1 fruit fly cellular context compared by ENCODE assay signal in the genomic region with DNA sequence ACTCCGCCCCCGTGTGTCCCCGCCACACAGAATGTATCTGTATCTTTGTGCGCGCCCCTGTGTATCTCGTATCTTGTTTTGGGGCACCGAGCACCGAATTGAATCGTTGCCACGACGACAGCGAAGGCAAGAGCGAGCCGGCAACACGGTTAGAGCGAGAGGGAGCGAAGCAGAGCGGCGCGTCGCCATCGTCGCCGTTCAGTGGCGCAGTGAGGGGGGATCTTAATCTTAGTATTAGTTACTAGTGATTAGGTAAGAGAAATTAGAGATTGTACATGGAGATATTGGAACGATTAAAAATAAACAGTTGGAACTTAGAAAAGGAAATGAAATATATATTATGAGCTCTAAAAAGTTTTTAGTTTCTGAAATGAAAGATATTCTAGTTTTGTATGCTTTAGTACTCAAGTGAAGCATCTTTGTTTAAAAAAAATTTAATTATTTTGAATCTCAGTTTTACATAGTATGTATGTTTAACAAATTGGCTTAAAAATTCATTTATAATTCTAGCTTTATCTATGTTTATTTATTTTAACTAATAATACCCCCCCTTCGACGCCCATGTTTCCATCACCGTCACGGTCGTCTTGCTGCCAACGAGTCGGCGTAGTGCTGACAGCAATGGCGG.
A peak's percentile ranks its signal among the peaks of the same experiment; 100 is the strongest.
TF ChIP-seq lines count a peak whose summit lies in the region.

No protein-coding gene starts in this region.

TF ChIP-seq in whole organism, embryonic, 481 proteins besides CTCF, POLR2A, EP300 and RAD21 (continued from another document and continues in another):
- TF ChIP-seq Adf1 (GFP tag; IDR thresholded peaks at IDR 0.05; lab: Robert Waterston, UW) (peak; percentile 79), az2 (GFP tag; optimal IDR thresholded peaks at IDR 0.05; lab: Kevin White, UChicago) (peak; percentile 89), Mrtf (GFP tag; IDR thresholded peaks at IDR 0.05; lab: Robert Waterston, UW) (peak; percentile 78; the same call in 2 of the 3 replicates), Dad (GFP tag; optimal IDR thresholded peaks at IDR 0.05; lab: Kevin White, UChicago) (peak; percentile 60), CG10543 (GFP tag; optimal IDR thresholded peaks at IDR 0.05; lab: Kevin White, UChicago) (peak; percentile 92), unc-4 (GFP tag; IDR thresholded peaks at IDR 0.05; lab: Robert Waterston, UW; ENCODE audit: partially characterized antibody) (no peak), CG12942 (GFP tag; optimal IDR thresholded peaks at IDR 0.05; lab: Kevin White, UChicago) (peak; percentile 77), Opbp (GFP tag; IDR thresholded peaks at IDR 0.05; lab: Robert Waterston, UW; ENCODE audit: partially characterized antibody) (no peak), nerfin-2 (GFP tag; IDR thresholded peaks at IDR 0.05; lab: Robert Waterston, UW; ENCODE audit: partially characterized antibody) (no peak), slbo (GFP tag; IDR thresholded peaks at IDR 0.05; lab: Robert Waterston, UW) (peak; percentile 80), Myb (GFP tag; optimal IDR thresholded peaks at IDR 0.05; lab: Kevin White, UChicago) (peak; percentile 30), cwo (GFP tag; optimal IDR thresholded peaks at IDR 0.05; lab: Kevin White, UChicago) (peak; percentile 88), CG43689 (GFP tag; IDR thresholded peaks at IDR 0.05; lab: Robert Waterston, UW) (no peak; the same call in 1 of the 2 replicates), mam (GFP tag; optimal IDR thresholded peaks at IDR 0.05; lab: Kevin White, UChicago) (peak; percentile 77), tin (GFP tag; optimal IDR thresholded peaks at IDR 0.05; lab: Kevin White, UChicago) (peak; percentile 93), Sin3A (optimal IDR thresholded peaks at IDR 0.05; lab: Kevin White, UChicago) (no peak), CG17328 (GFP tag; IDR thresholded peaks at IDR 0.05; lab: Robert Waterston, UW) (peak; percentile 60; the same call in 1 of the 2 replicates), ara (GFP tag; IDR thresholded peaks at IDR 0.05; lab: Robert Waterston, UW) (peak; percentile 70), slou (GFP tag; optimal IDR thresholded peaks at IDR 0.05; lab: Kevin White, UChicago) (peak; percentile 88), kah (GFP tag; optimal IDR thresholded peaks at IDR 0.05; lab: Kevin White, UChicago) (peak; percentile 76), bab2 (GFP tag; optimal IDR thresholded peaks at IDR 0.05; lab: Kevin White, UChicago) (peak; percentile 69), nau (GFP tag; optimal IDR thresholded peaks at IDR 0.05; lab: Kevin White, UChicago) (peak; percentile 94), CG6791 (GFP tag; IDR thresholded peaks at IDR 0.05; lab: Robert Waterston, UW; ENCODE audit: partially characterized antibody) (no peak), CG10267 (tag; optimal IDR thresholded peaks at IDR 0.05; lab: Kevin White, UChicago) (peak; percentile 91), ash1 (GFP tag; optimal IDR thresholded peaks at IDR 0.05; lab: Kevin White, UChicago) (no peak), CG15479 (GFP tag; optimal IDR thresholded peaks at IDR 0.05; lab: Kevin White, UChicago) (peak; percentile 9), Fer1 (GFP tag; optimal IDR thresholded peaks at IDR 0.05; lab: Kevin White, UChicago) (peak; percentile 94), NK7.1 (GFP tag; optimal IDR thresholded peaks at IDR 0.05; lab: Kevin White, UChicago) (peak; percentile 64), Asciz (GFP tag; optimal IDR thresholded peaks at IDR 0.05; lab: Kevin White, UChicago) (peak; percentile 95), danr (GFP tag; IDR thresholded peaks at IDR 0.05; lab: Robert Waterston, UW) (peak; percentile 81), CG4730 (GFP tag; IDR thresholded peaks at IDR 0.05; lab: Robert Waterston, UW) (peak; percentile 79), Trl (optimal IDR thresholded peaks at IDR 0.05; lab: Kevin White, UChicago) (no peak), Trl (GFP tag; optimal IDR thresholded peaks at IDR 0.05; lab: Kevin White, UChicago) (peak; percentile 72), CG11247 (GFP tag; IDR thresholded peaks at IDR 0.05; lab: Robert Waterston, UW) (peak; percentile 68), HLH3B (GFP tag; IDR thresholded peaks at IDR 0.05; lab: Robert Waterston, UW) (peak; percentile 71), fd64A (GFP tag; optimal IDR thresholded peaks at IDR 0.05; lab: Kevin White, UChicago) (peak; percentile 36), BEAF-32 (GFP tag; optimal IDR thresholded peaks at IDR 0.05; lab: Kevin White, UChicago) (no peak), H2.0 (GFP tag; IDR thresholded peaks at IDR 0.05; lab: Robert Waterston, UW) (peak; percentile 62), Meics (GFP tag; optimal IDR thresholded peaks at IDR 0.05; lab: Kevin White, UChicago) (peak; percentile 94), CG12219 (GFP tag; optimal IDR thresholded peaks at IDR 0.05; lab: Kevin White, UChicago) (peak; percentile 32), dan (GFP tag; IDR thresholded peaks at IDR 0.05; lab: Robert Waterston, UW) (peak; percentile 45; the same call in 1 of the 2 replicates), bsh (GFP tag; optimal IDR thresholded peaks at IDR 0.05; lab: Kevin White, UChicago) (peak; percentile 29 to 84), Eip74EF (GFP tag; optimal IDR thresholded peaks at IDR 0.05; lab: Kevin White, UChicago) (peak in 1 of 2 experiments; percentile 96), sc (optimal IDR thresholded peaks at IDR 0.05; lab: Kevin White, UChicago) (no peak), sc (GFP tag; optimal IDR thresholded peaks at IDR 0.05; lab: Kevin White, UChicago) (peak; percentile 89), abd-A (tag; optimal IDR thresholded peaks at IDR 0.05; lab: Kevin White, UChicago) (peak; percentile 20), CG2120 (GFP tag; optimal IDR thresholded peaks at IDR 0.05; lab: Kevin White, UChicago) (peak; percentile 78), ems (GFP tag; optimal IDR thresholded peaks at IDR 0.05; lab: Kevin White, UChicago) (peak; percentile 57), CG11093 (GFP tag; IDR thresholded peaks at IDR 0.05; lab: Robert Waterston, UW) (peak; percentile 81), klu (GFP tag; IDR thresholded peaks at IDR 0.05; lab: Robert Waterston, UW) (peak; percentile 90), CG7357 (GFP tag; IDR thresholded peaks at IDR 0.05; lab: Robert Waterston, UW) (peak; percentile 81), crol (GFP tag; IDR thresholded peaks at IDR 0.05; lab: Robert Waterston, UW) (peak; percentile 68), Mes4 (GFP tag; optimal IDR thresholded peaks at IDR 0.05; lab: Kevin White, UChicago) (peak; percentile 25), zf30C (GFP tag; optimal IDR thresholded peaks at IDR 0.05; lab: Kevin White, UChicago) (no peak), CG11695 (GFP tag; IDR thresholded peaks at IDR 0.05; lab: Robert Waterston, UW) (peak; percentile 90), Lpt (GFP tag; optimal IDR thresholded peaks at IDR 0.05; lab: Kevin White, UChicago) (no peak), CG14667 (GFP tag; IDR thresholded peaks at IDR 0.05; lab: Robert Waterston, UW) (peak; percentile 88), tna (GFP tag; IDR thresholded peaks at IDR 0.05; lab: Robert Waterston, UW; ENCODE audit: partially characterized antibody) (no peak), CG3995 (GFP tag; optimal IDR thresholded peaks at IDR 0.05; lab: Kevin White, UChicago) (peak; percentile 50), sens (GFP tag; lab: Kevin White, UChicago) (peak; percentile 90), Dek (tag; optimal IDR thresholded peaks at IDR 0.05; lab: Kevin White, UChicago) (peak; percentile 83), Usf (GFP tag; optimal IDR thresholded peaks at IDR 0.05; lab: Kevin White, UChicago) (peak; percentile 88), CG11696 (GFP tag; IDR thresholded peaks at IDR 0.05; lab: Robert Waterston, UW) (0 out of 2 replicates have a peak, but pooled peaks have one; percentile 37), lbe (GFP tag; optimal IDR thresholded peaks at IDR 0.05; lab: Kevin White, UChicago) (no peak), Awh (GFP tag; IDR thresholded peaks at IDR 0.05; lab: Robert Waterston, UW) (peak; percentile 46; the same call in 1 of the 2 replicates), Dip3 (GFP tag; optimal IDR thresholded peaks at IDR 0.05; lab: Kevin White, UChicago) (no peak), lmd (GFP tag; IDR thresholded peaks at IDR 0.05; lab: Robert Waterston, UW) (peak; percentile 91), CkIIα-i1 (GFP tag; IDR thresholded peaks at IDR 0.05; lab: Robert Waterston, UW) (no peak), CG6683 (GFP tag; optimal IDR thresholded peaks at IDR 0.05; lab: Kevin White, UChicago) (peak; percentile 91), Stat92E (GFP tag; optimal IDR thresholded peaks at IDR 0.05; lab: Kevin White, UChicago) (peak in 1 of 3 experiments; percentile 33), pita (GFP tag; optimal IDR thresholded peaks at IDR 0.05; lab: Kevin White, UChicago) (no peak), CG17802 (tag; optimal IDR thresholded peaks at IDR 0.05; lab: Kevin White, UChicago) (peak; percentile 34), B-H1 (GFP tag; IDR thresholded peaks at IDR 0.05; lab: Robert Waterston, UW) (peak; percentile 68), CG3163 (GFP tag; optimal IDR thresholded peaks at IDR 0.05; lab: Kevin White, UChicago) (no peak), Gsc (GFP tag; IDR thresholded peaks at IDR 0.05; lab: Robert Waterston, UW) (peak; percentile 66; the same call in 1 of the 2 replicates), knrl (GFP tag; IDR thresholded peaks at IDR 0.05; lab: Robert Waterston, UW; ENCODE audit: partially characterized antibody) (no peak), NC2β (GFP tag; optimal IDR thresholded peaks at IDR 0.05; lab: Kevin White, UChicago) (peak; percentile 13), Xrp1 (GFP tag; IDR thresholded peaks at IDR 0.05; lab: Robert Waterston, UW) (peak; percentile 82), lov (optimal IDR thresholded peaks at IDR 0.05; lab: Kevin White, UChicago) (no peak), lov (GFP tag; IDR thresholded peaks at IDR 0.05; lab: Robert Waterston, UW) (peak; percentile 27; the same call in 1 of the 3 replicates), en (GFP tag; optimal IDR thresholded peaks at IDR 0.05; lab: Kevin White, UChicago) (peak; percentile 3), CG7556 (GFP tag; optimal IDR thresholded peaks at IDR 0.05; lab: Kevin White, UChicago) (peak; percentile 98), CG9817 (tag; optimal IDR thresholded peaks at IDR 0.05; lab: Kevin White, UChicago) (peak; percentile 81), CG9215 (GFP tag; IDR thresholded peaks at IDR 0.05; lab: Robert Waterston, UW) (peak; percentile 91), CG2712 (tag; optimal IDR thresholded peaks at IDR 0.05; lab: Kevin White, UChicago) (peak; percentile 97), sisA (GFP tag; IDR thresholded peaks at IDR 0.05; lab: Robert Waterston, UW) (peak; percentile 86), CG32772 (GFP tag; IDR thresholded peaks at IDR 0.05; lab: Robert Waterston, UW) (peak; percentile 79), lola (GFP tag; optimal IDR thresholded peaks at IDR 0.05; lab: Kevin White, UChicago) (peak in 1 of 3 experiments; percentile 97), Rx (GFP tag; IDR thresholded peaks at IDR 0.05; lab: Robert Waterston, UW) (peak; percentile 38; the same call in 1 of the 2 replicates), unpg (GFP tag; optimal IDR thresholded peaks at IDR 0.05; lab: Kevin White, UChicago) (peak; percentile 80), eyg (GFP tag; optimal IDR thresholded peaks at IDR 0.05; lab: Kevin White, UChicago) (peak; percentile 51), YL-1 (GFP tag; optimal IDR thresholded peaks at IDR 0.05; lab: Kevin White, UChicago) (peak; percentile 48), cato (GFP tag; optimal IDR thresholded peaks at IDR 0.05; lab: Kevin White, UChicago; ENCODE audit: borderline replicate concordance) (peak; percentile 71), vnd (GFP tag; IDR thresholded peaks at IDR 0.05; lab: Robert Waterston, UW; ENCODE audit: partially characterized antibody) (no peak), ATbp (GFP tag; optimal IDR thresholded peaks at IDR 0.05; lab: Kevin White, UChicago) (peak; percentile 82), bigmax (GFP tag; optimal IDR thresholded peaks at IDR 0.05; lab: Kevin White, UChicago) (no peak), wek (GFP tag; optimal IDR thresholded peaks at IDR 0.05; lab: Kevin White, UChicago) (no peak), ase (GFP tag; IDR thresholded peaks at IDR 0.05; lab: Robert Waterston, UW) (peak; percentile 65), Hmr (GFP tag; optimal IDR thresholded peaks at IDR 0.05; lab: Kevin White, UChicago) (peak; percentile 91), oc (tag; optimal IDR thresholded peaks at IDR 0.05; lab: Kevin White, UChicago) (peak; percentile 70), rib (GFP tag; IDR thresholded peaks at IDR 0.05; lab: Robert Waterston, UW) (0 out of 2 replicates have a peak, but pooled peaks have one; percentile 58), CG13123 (GFP tag; optimal IDR thresholded peaks at IDR 0.05; lab: Kevin White, UChicago) (peak; percentile 64), dmrt11E (tag; optimal IDR thresholded peaks at IDR 0.05; lab: Kevin White, UChicago) (peak; percentile 92), Bdp1 (GFP tag; optimal IDR thresholded peaks at IDR 0.05; lab: Kevin White, UChicago) (no peak), Hr78 (GFP tag; optimal IDR thresholded peaks at IDR 0.05; lab: Kevin White, UChicago) (peak in 1 of 2 experiments; percentile 93), CG6765 (GFP tag; optimal IDR thresholded peaks at IDR 0.05; lab: Kevin White, UChicago) (peak; percentile 90), sob (GFP tag; IDR thresholded peaks at IDR 0.05; lab: Robert Waterston, UW) (peak; percentile 74), CG14965 (GFP tag; optimal IDR thresholded peaks at IDR 0.05; lab: Kevin White, UChicago; ENCODE audit: borderline replicate concordance) (peak; percentile 13), D19A (tag; optimal IDR thresholded peaks at IDR 0.05; lab: Kevin White, UChicago) (peak; percentile 93), run (tag; optimal IDR thresholded peaks at IDR 0.05; lab: Kevin White, UChicago) (peak; percentile 68), Camta (GFP tag; optimal IDR thresholded peaks at IDR 0.05; lab: Kevin White, UChicago) (peak; percentile 79), Jarid2 (GFP tag; optimal IDR thresholded peaks at IDR 0.05; lab: Kevin White, UChicago) (peak; percentile 79), CG7987 (GFP tag; optimal IDR thresholded peaks at IDR 0.05; lab: Kevin White, UChicago) (peak; percentile 8), Nf-YC (tag; optimal IDR thresholded peaks at IDR 0.05; lab: Kevin White, UChicago) (peak; percentile 97), CG1233 (GFP tag; optimal IDR thresholded peaks at IDR 0.05; lab: Kevin White, UChicago) (peak; percentile 92), CG9932 (GFP tag; IDR thresholded peaks at IDR 0.05; lab: Robert Waterston, UW) (peak; percentile 78), jumu (GFP tag; optimal IDR thresholded peaks at IDR 0.05; lab: Kevin White, UChicago) (peak; percentile 59), CG15011 (GFP tag; optimal IDR thresholded peaks at IDR 0.05; lab: Kevin White, UChicago) (peak; percentile 93), CG9437 (GFP tag; optimal IDR thresholded peaks at IDR 0.05; lab: Kevin White, UChicago) (peak; percentile 92), schlank (tag; optimal IDR thresholded peaks at IDR 0.05; lab: Kevin White, UChicago) (peak; percentile 7), aop (GFP tag; IDR thresholded peaks at IDR 0.05; lab: Robert Waterston, UW) (no peak), gem (tag; optimal IDR thresholded peaks at IDR 0.05; lab: Kevin White, UChicago) (peak; percentile 95)
